Fruit fly (Drosophila melanogaster) whole organism, pupa: ENCODE data around the gene CG43169.

ENCODE experiments used
- CG10348 ChIP-seq: fragments of 200-800 bp; sonication (Bioruptor generic); IDR thresholded peaks from 2 replicates; pipeline ENCODE4 v1.3.6; 2022; ENCODE audit warnings: missing biosample characterization, missing genetic modification characterization
- CG12605 ChIP-seq: fragments of 200-800 bp; sonication (Bioruptor generic); IDR thresholded peaks from 2 replicates; pipeline ENCODE4 v1.3.6; 2022; ENCODE audit warnings: missing biosample characterization, missing genetic modification characterization
- CG13204 ChIP-seq: fragments of 200-800 bp; sonication (Bioruptor generic); optimal IDR thresholded peaks from 2 replicates; lab custom pipeline; 2018; ENCODE audit warnings: missing biosample characterization, mild to moderate bottlenecking, missing genetic modification characterization, moderate library complexity
- CG14655 ChIP-seq: fragments of 200-800 bp; sonication (Bioruptor generic); optimal IDR thresholded peaks from 3 replicates; lab custom pipeline; 2017; ENCODE audit warnings: mild to moderate bottlenecking, missing biosample characterization, missing genetic modification reagents, missing genetic modification characterization
- CG15710 ChIP-seq: fragments of 200-800 bp; sonication (Bioruptor generic); optimal IDR thresholded peaks from 2 replicates; lab custom pipeline; 2018; ENCODE audit warnings: missing biosample characterization, mild to moderate bottlenecking, missing genetic modification characterization, moderate library complexity
- CG17806 ChIP-seq: fragments of 200-800 bp; sonication (Bioruptor generic); optimal IDR thresholded peaks from 2 replicates; lab custom pipeline; 2018; ENCODE audit warnings: missing biosample characterization, mild to moderate bottlenecking, missing genetic modification characterization, moderate library complexity
- CG32121 ChIP-seq: fragments of 200-800 bp; sonication (Bioruptor generic); IDR thresholded peaks from 2 replicates; pipeline ENCODE4 v1.3.6; 2022; ENCODE audit warnings: missing biosample characterization, missing genetic modification characterization
- CG34367 ChIP-seq: fragments of 200-800 bp; sonication (Bioruptor generic); optimal IDR thresholded peaks from 2 replicates; lab custom pipeline; 2018; ENCODE audit warnings: missing biosample characterization, mild to moderate bottlenecking, missing genetic modification characterization
- CG4496 ChIP-seq: fragments of 200-800 bp; sonication (Bioruptor generic); IDR thresholded peaks from 3 replicates; pipeline ENCODE4 v1.3.6; 2022; ENCODE audit warnings: missing biosample characterization, missing genetic modification characterization
- CG8159 ChIP-seq: fragments of 200-800 bp; sonication (Bioruptor generic); optimal IDR thresholded peaks from 3 replicates; lab custom pipeline; 2018; ENCODE audit warnings: missing biosample characterization, mild to moderate bottlenecking, missing genetic modification characterization, moderate library complexity
- CG8301 ChIP-seq: fragments of 200-800 bp; sonication (Bioruptor generic); optimal IDR thresholded peaks from 2 replicates; lab custom pipeline; 2018; ENCODE audit warnings: missing biosample characterization, mild to moderate bottlenecking, missing genetic modification characterization
- CG9948 ChIP-seq: fragments of 200-800 bp; sonication (Bioruptor generic); optimal IDR thresholded peaks from 2 replicates; lab custom pipeline; 2018; ENCODE audit warnings: missing biosample characterization, mild to moderate bottlenecking, missing genetic modification characterization, moderate library complexity
- D1 ChIP-seq: fragments of 200-800 bp; sonication (Bioruptor generic); optimal IDR thresholded peaks from 2 replicates; lab custom pipeline; 2018; ENCODE audit warnings: missing biosample characterization, mild to moderate bottlenecking, missing genetic modification characterization, moderate library complexity
- EcR ChIP-seq: fragments of 200-800 bp; sonication (Bioruptor generic); optimal IDR thresholded peaks from 3 replicates; lab custom pipeline; 2019; ENCODE audit warnings: missing biosample characterization, missing genetic modification characterization, mild to moderate bottlenecking, moderate library complexity, missing genetic modification reagents
- Ets98B ChIP-seq: fragments of 200-800 bp; sonication (Bioruptor generic); IDR thresholded peaks from 2 replicates; pipeline ENCODE4 v1.3.6; 2022; ENCODE audit warnings: missing biosample characterization, missing genetic modification characterization
- Pif1A ChIP-seq: fragments of 200-800 bp; sonication (Bioruptor generic); optimal IDR thresholded peaks from 3 replicates; lab custom pipeline; 2016; ENCODE audit warnings: missing biosample characterization, missing genetic modification characterization
- Pif1B ChIP-seq: fragments of 200-800 bp; sonication (Bioruptor generic); optimal IDR thresholded peaks from 3 replicates; lab custom pipeline; 2016; ENCODE audit warnings: missing biosample characterization, missing genetic modification characterization
- Snoo ChIP-seq: fragments of 200-800 bp; sonication (Bioruptor generic); optimal IDR thresholded peaks from 3 replicates; lab custom pipeline; 2017; ENCODE audit warnings: missing biosample characterization, mild to moderate bottlenecking, missing genetic modification characterization, inconsistent platforms
- fd96Ca ChIP-seq: fragments of 200-800 bp; sonication (Bioruptor generic); IDR thresholded peaks from 3 replicates; pipeline ENCODE4 v1.3.6; 2022; ENCODE audit warnings: missing biosample characterization, missing genetic modification characterization
- gl ChIP-seq: fragments of 200-800 bp; sonication (Bioruptor generic); optimal IDR thresholded peaks from 2 replicates; lab custom pipeline; 2018; ENCODE audit warnings: missing biosample characterization, mild to moderate bottlenecking, missing genetic modification characterization
- rn ChIP-seq: fragments of 200-800 bp; sonication (Bioruptor generic); IDR thresholded peaks from 2 replicates; pipeline ENCODE4 v1.3.6; 2022; ENCODE audit warnings: missing biosample characterization, missing genetic modification characterization

The CG43169 gene

DNA sequence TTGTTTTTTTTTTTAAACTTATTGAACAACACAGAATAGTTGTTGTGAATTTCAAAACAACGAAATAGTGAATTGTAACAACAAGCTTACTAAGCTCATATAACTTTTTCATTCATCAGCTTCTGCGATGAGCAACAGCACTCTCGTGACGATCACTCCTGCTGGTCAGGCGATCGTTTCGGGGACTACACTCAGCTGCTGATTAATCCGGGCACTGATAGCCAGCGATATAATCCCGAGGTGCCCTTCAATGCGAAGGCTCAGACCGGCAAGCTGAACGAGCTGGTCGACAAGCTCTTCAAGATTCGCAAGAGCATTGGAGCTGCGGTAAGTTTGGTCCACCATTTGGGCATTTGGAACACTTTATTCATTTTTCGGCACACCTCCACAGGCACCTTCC lies at the start of gene CG43169:
Gene CG43169 (minus strand): TSS at position 101 of the 400 bp plus-strand sequence.
- TF ChIP-seq CG10348 (GFP tag; lab: Robert Waterston, UW): no peak
- no peak for TF ChIP-seq CG13204 (GFP tag; lab: Kevin White, UChicago)
- no peak for TF ChIP-seq CG8301
- no peak for TF ChIP-seq fd96Ca (GFP tag; lab: Robert Waterston, UW)
- no peak for TF ChIP-seq Snoo (tag; lab: Kevin White, UChicago)
- TF ChIP-seq Pif1B (GFP tag; lab: Kevin White, UChicago): no peak
- TF ChIP-seq Pif1A: no peak
- no peak for TF ChIP-seq CG8159 (tag; lab: Kevin White, UChicago)

DNA sequence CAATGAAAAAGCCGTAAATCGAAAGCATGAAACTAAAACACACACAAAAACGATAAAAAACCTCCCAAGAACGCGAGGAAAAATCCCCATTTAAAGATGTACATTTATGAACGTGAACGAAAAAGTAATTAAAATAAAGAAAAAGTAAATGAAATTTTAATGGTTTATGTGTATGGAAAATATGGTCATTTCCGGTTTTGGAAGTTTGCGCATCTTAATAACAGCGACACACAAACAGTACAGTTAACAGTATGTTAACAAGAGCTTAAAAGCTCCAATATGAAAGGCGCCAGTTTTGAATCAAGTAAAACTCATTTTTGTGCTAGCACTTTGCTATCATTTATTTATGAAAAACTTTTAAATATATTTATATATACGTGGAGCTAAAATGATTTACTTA lies 43.5 kb upstream of the CG43169 start:
- no peak for TF ChIP-seq CG34367 (tag; lab: Kevin White, UChicago)
- TF ChIP-seq Pif1A: peak; percentile 19
- no peak for TF ChIP-seq Ets98B (GFP tag; lab: Robert Waterston, UW)
- TF ChIP-seq, all 21 proteins: peak for 1

DNA sequence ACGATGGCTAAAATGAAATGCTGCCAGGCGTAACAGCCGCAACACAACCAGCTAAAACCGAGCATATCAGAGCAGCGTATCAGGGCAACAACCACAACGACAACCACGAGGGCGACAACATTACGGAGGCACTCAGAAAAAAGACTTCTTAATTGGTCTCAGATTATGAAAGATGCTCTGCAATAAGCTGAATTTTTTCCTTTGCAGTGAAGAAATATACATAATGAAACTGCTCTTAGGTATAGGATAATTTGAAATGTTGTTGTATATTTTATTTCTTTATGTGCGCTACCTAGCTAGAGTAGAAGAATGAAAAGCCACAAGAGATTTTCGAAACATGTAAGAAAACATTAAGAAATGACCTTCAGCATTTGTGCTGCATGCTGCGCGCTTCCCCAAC lies 41.1 kb upstream of the CG43169 start:
- TF ChIP-seq CG9948 (peak; percentile 14), CG4496 (GFP tag; lab: Robert Waterston, UW) (0 out of 3 replicates have a peak, but pooled peaks have one; percentile 43), CG34367 (tag; lab: Kevin White, UChicago) (no peak), CG17806 (tag; lab: Kevin White, UChicago) (no peak)

DNA sequence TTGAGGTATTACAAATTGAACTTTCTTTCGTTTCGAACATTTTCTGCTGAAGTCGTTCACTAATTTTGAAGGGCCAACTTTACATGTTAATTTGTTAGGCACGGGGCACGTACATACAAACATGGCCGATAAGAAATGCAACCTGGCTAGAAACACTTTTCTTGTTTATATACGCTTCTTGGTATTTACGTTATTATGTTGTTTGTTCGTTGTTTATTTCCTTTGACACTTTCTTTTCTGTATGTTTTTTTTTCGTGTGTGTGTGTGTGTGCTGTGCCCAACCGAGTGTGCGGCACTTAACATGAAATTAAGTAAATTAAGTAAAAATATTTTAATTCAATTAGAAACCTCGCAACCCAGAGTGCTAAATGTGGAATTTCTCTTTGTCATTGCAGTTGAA lies 37.2 kb upstream of the CG43169 start:
- TF ChIP-seq fd96Ca (GFP tag; lab: Robert Waterston, UW): no peak
- no peak for TF ChIP-seq CG8301
- TF ChIP-seq CG15710 (tag; lab: Kevin White, UChicago): no peak
- no peak for TF ChIP-seq CG10348 (GFP tag; lab: Robert Waterston, UW)
- TF ChIP-seq Pif1A: no peak
- no peak for TF ChIP-seq CG8159 (tag; lab: Kevin White, UChicago)
- no peak for TF ChIP-seq CG32121 (GFP tag; lab: Robert Waterston, UW)
- no peak for TF ChIP-seq Ets98B (GFP tag; lab: Robert Waterston, UW)
- no peak for TF ChIP-seq Snoo (tag; lab: Kevin White, UChicago)
- no peak for TF ChIP-seq CG13204 (GFP tag; lab: Kevin White, UChicago)
- TF ChIP-seq Pif1B (GFP tag; lab: Kevin White, UChicago): no peak
- no peak for TF ChIP-seq CG4496 (GFP tag; lab: Robert Waterston, UW)
- no peak for TF ChIP-seq rn (GFP tag; lab: Robert Waterston, UW)
- no peak for TF ChIP-seq CG17806 (tag; lab: Kevin White, UChicago)
- TF ChIP-seq gl (tag; lab: Kevin White, UChicago): no peak
- TF ChIP-seq CG12605 (GFP tag; lab: Robert Waterston, UW): no peak
- TF ChIP-seq CG34367 (tag; lab: Kevin White, UChicago): no peak
- TF ChIP-seq CG9948: no peak
- TF ChIP-seq EcR (GFP tag; lab: Kevin White, UChicago): no peak
- no peak for TF ChIP-seq D1

DNA sequence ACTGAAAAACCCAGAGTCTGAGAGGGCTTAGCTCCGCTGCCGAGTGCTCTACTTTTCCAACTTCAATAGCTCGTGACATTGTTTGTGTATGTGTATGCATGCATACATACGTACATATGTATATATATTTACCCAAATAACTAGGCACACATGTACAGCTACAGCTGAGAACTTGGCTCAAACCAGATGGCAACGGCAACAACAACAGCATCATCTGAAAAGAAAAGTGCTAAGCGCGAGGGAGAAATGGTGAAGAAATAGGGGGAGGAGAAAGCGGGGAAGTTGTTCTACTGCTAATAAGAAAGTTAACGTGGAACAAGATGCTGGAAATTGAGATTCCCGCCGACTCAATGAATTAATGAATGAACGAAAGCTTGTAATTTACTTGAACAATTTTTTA lies 36.6 kb upstream of the CG43169 start:
- no peak for TF ChIP-seq Pif1B (GFP tag; lab: Kevin White, UChicago)
- 0 out of 3 replicates have a peak, but pooled peaks have one; percentile 18 for TF ChIP-seq CG4496 (GFP tag; lab: Robert Waterston, UW)
- no peak for TF ChIP-seq gl (tag; lab: Kevin White, UChicago)
- TF ChIP-seq Ets98B (GFP tag; lab: Robert Waterston, UW): no peak

DNA sequence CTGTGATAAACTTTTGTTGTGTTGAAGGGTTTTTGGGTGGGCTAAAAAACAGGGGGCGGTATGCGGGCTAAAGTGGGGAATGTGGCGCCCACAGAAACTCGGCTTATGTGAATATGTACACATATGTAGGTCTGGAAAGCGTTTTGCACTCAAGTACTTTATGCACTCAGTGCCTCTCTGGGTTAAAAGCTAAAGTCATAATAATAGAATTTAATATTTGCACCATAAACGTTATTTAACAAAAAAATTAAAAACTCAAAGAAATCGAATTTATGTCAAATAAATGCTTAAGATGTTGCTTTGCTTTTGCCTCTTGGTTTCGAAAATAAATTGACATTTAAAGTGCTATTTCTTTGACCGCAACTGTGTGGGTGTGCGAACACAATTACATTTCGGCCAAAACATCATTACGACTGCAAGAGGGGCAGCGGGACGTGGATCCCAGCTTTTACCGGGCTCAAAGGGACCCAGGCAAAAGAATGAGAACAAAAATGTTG lies 36.0 kb upstream of the CG43169 start:
- TF ChIP-seq CG32121 (GFP tag; lab: Robert Waterston, UW) (peak; percentile 59), CG15710 (tag; lab: Kevin White, UChicago) (peak; percentile 10), Snoo (tag; lab: Kevin White, UChicago) (no peak), CG9948 (peak; percentile 6), Ets98B (GFP tag; lab: Robert Waterston, UW) (peak; percentile 48; the same call in 1 of the 2 replicates), CG12605 (GFP tag; lab: Robert Waterston, UW) (peak; percentile 43), CG8301 (no peak), CG4496 (GFP tag; lab: Robert Waterston, UW) (peak; percentile 43; the same call in 2 of the 3 replicates), CG14655 (peak; percentile 29)

DNA sequence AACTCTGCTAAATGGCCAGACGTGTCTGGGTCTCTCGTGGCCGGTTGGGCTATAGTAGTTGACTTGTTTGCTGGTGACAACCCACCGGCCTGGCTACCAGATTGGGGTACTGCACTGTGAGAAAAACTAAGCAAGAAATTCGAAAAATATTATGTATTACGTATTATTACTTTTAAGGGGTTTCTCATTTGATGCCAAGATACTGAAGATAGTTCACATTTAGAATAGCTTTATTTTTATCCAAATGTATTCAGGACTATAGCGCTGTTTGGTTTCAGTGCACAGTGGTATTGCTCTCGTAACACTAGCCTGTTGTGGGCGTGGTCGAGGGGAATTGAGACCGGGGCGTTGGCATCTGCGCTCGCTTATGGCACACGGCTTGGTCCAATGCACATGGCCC lies 32.3 kb upstream of the CG43169 start:
- TF ChIP-seq CG4496 (GFP tag; lab: Robert Waterston, UW) (peak; percentile 93), fd96Ca (GFP tag; lab: Robert Waterston, UW) (peak; percentile 91), CG32121 (GFP tag; lab: Robert Waterston, UW) (peak; percentile 94), EcR (GFP tag; lab: Kevin White, UChicago) (peak; percentile 17), CG8159 (tag; lab: Kevin White, UChicago) (peak; percentile 39), gl (tag; lab: Kevin White, UChicago) (no peak), Snoo (tag; lab: Kevin White, UChicago) (peak; percentile 8), CG9948 (peak; percentile 53), CG12605 (GFP tag; lab: Robert Waterston, UW) (peak; percentile 88), CG13204 (GFP tag; lab: Kevin White, UChicago) (no peak), CG8301 (peak; percentile 79), Ets98B (GFP tag; lab: Robert Waterston, UW) (peak; percentile 94), CG17806 (tag; lab: Kevin White, UChicago) (peak; percentile 52), D1 (no peak), Pif1A (peak; percentile 80), CG15710 (tag; lab: Kevin White, UChicago) (peak; percentile 36), CG14655 (peak; percentile 76), Pif1B (GFP tag; lab: Kevin White, UChicago) (peak; percentile 34), CG10348 (GFP tag; lab: Robert Waterston, UW) (peak; percentile 55; the same call in 1 of the 2 replicates), CG34367 (tag; lab: Kevin White, UChicago) (peak; percentile 26), rn (GFP tag; lab: Robert Waterston, UW) (peak; percentile 66)
